Worm (Caenorhabditis elegans) whole organism, L3 larva: Measurements from ENCODE around the gene R160.13.

Experiments
- R02D3.7 ChIP-seq: fragments of 150-350 bp; optimal IDR thresholded peaks from 2 replicates; lab custom pipeline; 2014; ENCODE audit warnings: missing biosample characterization, missing genetic modification characterization
- ZK546.5 ChIP-seq: sonication (generic microtip); optimal IDR thresholded peaks from 2 replicates; lab custom pipeline; 2017; ENCODE audit warnings: missing biosample characterization, missing genetic modification characterization
- aly-2 ChIP-seq: fragments of 150-350 bp; optimal IDR thresholded peaks from 2 replicates; lab custom pipeline; 2014; ENCODE audit warnings: missing biosample characterization, missing genetic modification characterization
- ama-1 ChIP-seq: fragments of 150-350 bp; optimal IDR thresholded peaks from 2 replicates; lab custom pipeline; 2018
- ceh-28 ChIP-seq: fragments of 150-350 bp; optimal IDR thresholded peaks from 2 replicates; lab custom pipeline; 2014; ENCODE audit warnings: missing biosample characterization, missing genetic modification reagents, missing genetic modification characterization
- ceh-82 ChIP-seq: fragments of 150-350 bp; optimal IDR thresholded peaks from 2 replicates; lab custom pipeline; 2014; ENCODE audit warnings: missing biosample characterization, missing genetic modification characterization
- ceh-9 ChIP-seq: sonication (generic microtip); optimal IDR thresholded peaks from 2 replicates; lab custom pipeline; 2018; ENCODE audit warnings: missing biosample characterization, missing genetic modification characterization
- daf-12 ChIP-seq: fragments of 150-350 bp; optimal IDR thresholded peaks from 2 replicates; lab custom pipeline; 2014; ENCODE audit warnings: missing biosample characterization, missing genetic modification reagents, missing genetic modification characterization
- egl-5 ChIP-seq: fragments of 150-350 bp; optimal IDR thresholded peaks from 2 replicates; lab custom pipeline; 2017; ENCODE audit warnings: missing biosample characterization, missing genetic modification reagents, missing genetic modification characterization, inconsistent platforms
- elt-1 ChIP-seq: fragments of 150-350 bp; optimal IDR thresholded peaks from 2 replicates; lab custom pipeline; 2014; ENCODE audit warnings: missing biosample characterization, missing genetic modification characterization
- elt-2 ChIP-seq: sonication (generic microtip); optimal IDR thresholded peaks from 2 replicates; lab custom pipeline; 2016; ENCODE audit warnings: missing genetic modification reagents, mild to moderate bottlenecking, missing genetic modification characterization, missing compliant biosample characterization
- elt-3 ChIP-seq, 3 experiments: fragments of 150-350 bp in 1 of 3; sonication (generic microtip) in 2 of 3; optimal IDR thresholded peaks; 2 replicates in 2 of 3; 4 replicates in 1 of 3; lab custom pipeline; 2014 to 2017; ENCODE audit warnings: missing biosample characterization in 3 of 3, missing genetic modification characterization in 3 of 3
- eor-1 ChIP-seq, 2 experiments: fragments of 150-350 bp; optimal IDR thresholded peaks; 2 replicates each; lab custom pipeline; 2014 to 2018; ENCODE audit warnings: missing biosample characterization in 2 of 2, missing genetic modification characterization in 2 of 2
- fkh-2 ChIP-seq: fragments of 150-350 bp; optimal IDR thresholded peaks from 2 replicates; lab custom pipeline; 2014; ENCODE audit warnings: missing biosample characterization, missing genetic modification reagents, missing genetic modification characterization
- fos-1 ChIP-seq: fragments of 150-350 bp; optimal IDR thresholded peaks from 2 replicates; lab custom pipeline; 2014; ENCODE audit warnings: missing biosample characterization, missing genetic modification characterization
- hmg-11 ChIP-seq: sonication (generic microtip); optimal IDR thresholded peaks from 2 replicates; lab custom pipeline; 2016; ENCODE audit warnings: missing genetic modification characterization, missing compliant biosample characterization
- jun-1 ChIP-seq: fragments of 150-350 bp; optimal IDR thresholded peaks from 2 replicates; lab custom pipeline; 2014; ENCODE audit warnings: missing biosample characterization, missing genetic modification reagents, missing genetic modification characterization
- lin-15B ChIP-seq: fragments of 150-350 bp; optimal IDR thresholded peaks from 2 replicates; lab custom pipeline; 2014; ENCODE audit warnings: missing biosample characterization, missing genetic modification characterization
- mdl-1 ChIP-seq: fragments of 150-350 bp; optimal IDR thresholded peaks from 2 replicates; lab custom pipeline; 2014; ENCODE audit warnings: missing biosample characterization, missing genetic modification characterization
- mml-1 ChIP-seq: fragments of 150-350 bp; sonication (generic microtip); optimal IDR thresholded peaks from 3 replicates; lab custom pipeline; 2014; ENCODE audit warnings: missing biosample characterization, missing genetic modification characterization
- nfya-1 ChIP-seq: sonication (generic microtip); optimal IDR thresholded peaks from 2 replicates; lab custom pipeline; 2017; ENCODE audit warnings: missing genetic modification characterization, mild to moderate bottlenecking, missing compliant biosample characterization, antibody characterized with exemption, moderate library complexity; ENCODE audit not compliant: insufficient read depth
- nhr-23 ChIP-seq: fragments of 150-350 bp; optimal IDR thresholded peaks from 2 replicates; lab custom pipeline; 2014; ENCODE audit warnings: missing biosample characterization, missing genetic modification reagents, missing genetic modification characterization
- nhr-25 ChIP-seq: sonication (generic microtip); optimal IDR thresholded peaks from 2 replicates; lab custom pipeline; 2017; ENCODE audit warnings: missing biosample characterization, missing genetic modification characterization
- nhr-43 ChIP-seq: sonication (generic microtip); optimal IDR thresholded peaks from 2 replicates; lab custom pipeline; 2016; ENCODE audit warnings: mild to moderate bottlenecking, missing genetic modification characterization, missing compliant biosample characterization; ENCODE audit not compliant: poor library complexity, severe bottlenecking
- nhr-76 ChIP-seq: fragments of 150-350 bp; sonication (generic microtip); optimal IDR thresholded peaks from 5 replicates; lab custom pipeline; 2014; ENCODE audit warnings: missing biosample characterization, missing genetic modification characterization
- nhr-77 ChIP-seq: fragments of 150-350 bp; optimal IDR thresholded peaks from 2 replicates; lab custom pipeline; 2014; ENCODE audit warnings: missing biosample characterization, missing genetic modification characterization
- pha-4 ChIP-seq: fragments of 150-350 bp; optimal IDR thresholded peaks from 2 replicates; lab custom pipeline; 2014; ENCODE audit warnings: missing biosample characterization, missing genetic modification reagents, missing genetic modification characterization
- pqm-1 ChIP-seq: fragments of 150-350 bp; optimal IDR thresholded peaks from 2 replicates; lab custom pipeline; 2017; ENCODE audit warnings: missing biosample characterization, missing genetic modification characterization, inconsistent platforms
- sea-2 ChIP-seq: fragments of 150-350 bp; sonication (generic microtip); optimal IDR thresholded peaks from 4 replicates; lab custom pipeline; 2014; ENCODE audit warnings: missing biosample characterization, missing genetic modification reagents, missing genetic modification characterization
- skn-1 ChIP-seq: fragments of 150-350 bp; optimal IDR thresholded peaks from 2 replicates; lab custom pipeline; 2014; ENCODE audit warnings: missing biosample characterization, missing genetic modification characterization
- snpc-4 ChIP-seq: fragments of 150-350 bp; optimal IDR thresholded peaks from 2 replicates; lab custom pipeline; 2014; ENCODE audit warnings: missing biosample characterization, missing genetic modification characterization
- tbx-2 ChIP-seq: sonication (generic microtip); optimal IDR thresholded peaks from 2 replicates; lab custom pipeline; 2016; ENCODE audit warnings: mild to moderate bottlenecking, missing genetic modification characterization, missing compliant biosample characterization
- unc-39 ChIP-seq: sonication (generic microtip); optimal IDR thresholded peaks from 4 replicates; lab custom pipeline; 2017; ENCODE audit warnings: missing biosample characterization, missing genetic modification characterization
- unc-62 ChIP-seq: fragments of 150-350 bp; sonication (generic microtip); optimal IDR thresholded peaks from 4 replicates; lab custom pipeline; 2014; ENCODE audit warnings: missing biosample characterization, missing genetic modification reagents, missing genetic modification characterization
- zag-1 ChIP-seq: fragments of 150-350 bp; optimal IDR thresholded peaks from 2 replicates; lab custom pipeline; 2014; ENCODE audit warnings: missing biosample characterization, missing genetic modification characterization
- ztf-4 ChIP-seq: fragments of 150-350 bp; optimal IDR thresholded peaks from 2 replicates; lab custom pipeline; 2014; ENCODE audit warnings: missing biosample characterization, missing genetic modification characterization

R160.13 gene

ce11 chrX:4366231-4366630 is 5.1 kb downstream of the R160.13 start, which contains the start of gene R160.3:
Gene R160.3, minus strand, starts transcription at chrX:4366331.
- TF ChIP-seq fkh-2 (no peak), mml-1 (no peak), ama-1 (lab: Kevin White, UChicago) (no peak), egl-5 (no peak)
- TF ChIP-seq, all 47 proteins: peak for 0

- no peak for TF ChIP-seq nhr-43 (tag; lab: Kevin White, UChicago)
- no peak for TF ChIP-seq nhr-23
- no peak for TF ChIP-seq ztf-4 (tag; lab: Kevin White, UChicago)
- no peak for TF ChIP-seq unc-39 (tag; lab: Kevin White, UChicago)
- no peak for TF ChIP-seq fos-1 (tag; lab: Kevin White, UChicago)
- no peak for TF ChIP-seq snpc-4 (tag; lab: Kevin White, UChicago)
- no peak for TF ChIP-seq nhr-77
- TF ChIP-seq ceh-28 (tag; lab: Kevin White, UChicago), result no peak
- no peak for TF ChIP-seq pha-4 (tag; lab: Kevin White, UChicago)
- TF ChIP-seq egl-5, result no peak
- TF ChIP-seq elt-2 (tag; lab: Kevin White, UChicago), result no peak
- TF ChIP-seq elt-3 (tag; optimal IDR thresholded peaks at IDR 0.05; lab: Kevin White, UChicago), result no peak
- no peak for TF ChIP-seq elt-1 (tag; lab: Kevin White, UChicago)
- TF ChIP-seq tbx-2, result no peak
- no peak for TF ChIP-seq nhr-25 (tag; lab: Kevin White, UChicago)
- TF ChIP-seq jun-1, result no peak
- TF ChIP-seq ceh-82 (tag; lab: Kevin White, UChicago), result no peak
- TF ChIP-seq skn-1, result no peak
- TF ChIP-seq eor-1 (tag; optimal IDR thresholded peaks at IDR 0.05; lab: Kevin White, UChicago), result no peak
Observed at ce11 chrX:4364877-4365276, 6.4 kb downstream of the R160.13 start, which contains the start of gene F14H12.8. Gene F14H12.8, minus strand, starts transcription at chrX:4364977.

- TF ChIP-seq ztf-4 (tag; lab: Kevin White, UChicago) (no peak), nhr-43 (tag; lab: Kevin White, UChicago) (no peak), skn-1 (no peak), zag-1 (tag; lab: Kevin White, UChicago) (no peak), lin-15B (no peak), aly-2 (tag; lab: Kevin White, UChicago) (no peak), sea-2 (no peak), hmg-11 (tag; lab: Kevin White, UChicago) (no peak), jun-1 (no peak), egl-5 (no peak), R02D3.7 (tag; lab: Kevin White, UChicago) (no peak), ceh-9 (tag; lab: Kevin White, UChicago) (no peak), pqm-1 (tag; lab: Kevin White, UChicago) (no peak)
Observed at ce11 chrX:4363200-4363599, 8.1 kb downstream of the R160.13 start, which contains the start of gene F14H12.17. Gene F14H12.17, minus strand, starts transcription at chrX:4363300.

- TF ChIP-seq fos-1 (tag; lab: Kevin White, UChicago) (no peak), pha-4 (tag; lab: Kevin White, UChicago) (no peak), ceh-82 (tag; lab: Kevin White, UChicago) (no peak), eor-1 (tag; optimal IDR thresholded peaks at IDR 0.05; lab: Kevin White, UChicago) (no peak), nhr-25 (tag; lab: Kevin White, UChicago) (no peak), unc-62 (GFP tag; lab: Kevin White, UChicago) (no peak), nhr-76 (no peak), nfya-1 (tag; lab: Kevin White, UChicago) (no peak), nhr-23 (no peak), ZK546.5 (tag; lab: Kevin White, UChicago) (no peak), daf-12 (no peak), pqm-1 (tag; lab: Kevin White, UChicago) (no peak)
Observed at ce11 chrX:4362522-4362921, 8.8 kb downstream of the R160.13 start, which contains the start of gene F14H12.7. Gene F14H12.7, minus strand, starts transcription at chrX:4362622.

- no peak for TF ChIP-seq mdl-1
- peak; percentile 61 for TF ChIP-seq elt-2 (tag; lab: Kevin White, UChicago)
Observed at ce11 chrX:4359030-4359429, 12.3 kb downstream of the R160.13 start.
